Fruit fly (Drosophila melanogaster) whole organism: ENCODE results near the gene msl-2.

ENCODE experiments used
- CG8478 ChIP-seq: fragments of >200 bp; optimal IDR thresholded peaks from 2 replicates; lab custom pipeline; 2018; ENCODE audit warnings: inconsistent platforms
- Dll ChIP-seq: fragments of >200 bp; optimal IDR thresholded peaks from 2 replicates; lab custom pipeline; 2017
- EcR ChIP-seq, 2 experiments: fragments of >200 bp; optimal IDR thresholded peaks; 2 replicates each; lab custom pipeline; 2017; ENCODE audit warnings: missing biosample characterization in 2 of 2, missing genetic modification characterization in 2 of 2, missing genetic modification reagents in 2 of 2
- pan ChIP-seq: fragments of >200 bp; optimal IDR thresholded peaks from 2 replicates; lab custom pipeline; 2017
- psq ChIP-seq: fragments of >200 bp; optimal IDR thresholded peaks from 2 replicates; lab custom pipeline; 2017
- usp ChIP-seq: fragments of >200 bp; optimal IDR thresholded peaks from 2 replicates; lab custom pipeline; 2017; ENCODE audit warnings: missing biosample characterization, missing genetic modification characterization, mixed read lengths

Gene msl-2

DNA sequence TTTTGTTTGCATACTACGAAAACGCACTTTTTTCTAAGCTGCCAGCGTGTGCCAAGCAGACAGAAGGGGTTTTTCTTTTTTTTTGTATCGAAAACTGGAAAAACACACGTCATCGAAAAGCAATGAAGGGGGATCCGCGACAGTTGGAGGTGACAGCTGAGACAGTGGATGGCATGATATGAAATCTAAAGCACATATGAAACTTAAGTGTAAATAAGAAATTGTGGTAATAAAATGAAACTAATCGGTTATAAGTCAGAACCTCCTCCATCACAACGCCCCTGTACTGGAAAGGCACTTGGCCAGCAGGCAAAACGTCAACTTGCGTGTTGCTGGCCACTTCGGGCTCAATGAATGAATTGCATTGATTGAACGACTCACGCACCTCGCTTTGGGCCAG is 17.8 kb upstream of the msl-2 start:
- TF ChIP-seq Dll (lab: Kevin White, UChicago): no peak
- no peak for TF ChIP-seq pan (lab: Kevin White, UChicago)
- TF ChIP-seq CG8478 (lab: Kevin White, UChicago): no peak
- TF ChIP-seq usp (GFP tag; lab: Kevin White, UChicago): no peak
- TF ChIP-seq EcR (GFP tag; optimal IDR thresholded peaks at IDR 0.05; lab: Kevin White, UChicago): no peak
- TF ChIP-seq psq (lab: Kevin White, UChicago): no peak

DNA sequence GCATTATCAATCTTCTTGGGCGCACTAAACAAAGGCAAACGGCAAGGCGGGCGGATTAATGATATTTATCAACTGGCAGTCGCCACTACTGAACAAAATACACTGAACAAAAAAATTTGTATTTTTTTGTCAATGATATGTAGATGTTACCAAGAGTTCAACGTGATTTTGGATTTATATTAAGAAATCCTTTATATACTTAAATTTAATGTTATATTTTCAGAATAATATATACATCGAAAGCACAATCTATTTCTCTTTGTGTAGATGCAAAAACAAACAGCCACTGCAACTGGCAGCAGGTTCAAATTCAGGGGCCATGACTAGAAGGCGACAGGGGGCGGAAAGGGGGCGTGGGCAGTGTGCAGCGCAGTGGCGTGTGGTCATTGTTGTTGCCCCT is 16.8 kb upstream of the msl-2 start:
- TF ChIP-seq EcR (GFP tag; optimal IDR thresholded peaks at IDR 0.05; lab: Kevin White, UChicago): no peak
- no peak for TF ChIP-seq pan (lab: Kevin White, UChicago)
- TF ChIP-seq psq (lab: Kevin White, UChicago): no peak
- no peak for TF ChIP-seq CG8478 (lab: Kevin White, UChicago)
- no peak for TF ChIP-seq Dll (lab: Kevin White, UChicago)
- no peak for TF ChIP-seq usp (GFP tag; lab: Kevin White, UChicago)

DNA sequence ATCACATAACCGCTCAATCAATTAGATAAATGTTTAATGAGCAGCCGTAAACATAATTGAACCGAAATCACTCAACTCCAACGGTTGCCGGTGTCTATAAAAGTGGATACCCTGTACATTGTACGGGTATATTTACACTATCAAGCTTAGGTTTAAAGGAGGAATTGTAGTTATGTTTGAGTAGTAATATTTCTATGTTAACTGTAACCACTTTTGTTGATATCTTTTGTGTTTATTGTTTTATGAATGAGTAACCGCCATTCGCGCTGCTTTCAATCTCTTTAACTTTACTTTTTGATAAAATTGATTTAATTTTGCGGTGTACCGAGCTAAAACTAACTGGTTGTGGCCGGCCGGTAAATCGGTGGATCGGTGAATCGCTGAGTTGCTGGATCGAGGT is 16.1 kb upstream of the msl-2 start:
- TF ChIP-seq Dll (lab: Kevin White, UChicago) (no peak), CG8478 (lab: Kevin White, UChicago) (no peak), EcR (GFP tag; optimal IDR thresholded peaks at IDR 0.05; lab: Kevin White, UChicago) (no peak), pan (lab: Kevin White, UChicago) (no peak), usp (GFP tag; lab: Kevin White, UChicago) (no peak), psq (lab: Kevin White, UChicago) (no peak)

DNA sequence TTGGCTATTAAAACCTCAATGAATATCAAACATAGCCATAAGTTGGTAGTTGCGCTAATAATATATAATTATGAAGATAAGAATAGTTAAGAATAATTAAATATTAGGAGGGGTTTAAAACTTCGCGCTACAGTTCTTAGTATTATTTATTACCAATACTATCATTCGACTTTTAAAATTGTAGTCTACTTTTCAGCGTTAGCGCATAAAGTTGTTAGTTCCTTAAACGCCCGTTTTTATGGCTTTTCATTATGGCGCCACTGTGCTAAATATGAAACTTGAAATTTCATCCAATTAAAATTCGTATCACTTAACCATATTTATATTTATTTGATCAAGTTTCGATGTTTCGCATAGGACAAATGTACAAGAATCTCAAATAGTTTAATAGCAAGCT is 14.5 kb upstream of the msl-2 start:
- TF ChIP-seq usp (GFP tag; lab: Kevin White, UChicago): no peak
- TF ChIP-seq psq (lab: Kevin White, UChicago): no peak
- no peak for TF ChIP-seq EcR (GFP tag; optimal IDR thresholded peaks at IDR 0.05; lab: Kevin White, UChicago)
- TF ChIP-seq Dll (lab: Kevin White, UChicago): no peak
- TF ChIP-seq CG8478 (lab: Kevin White, UChicago): no peak

DNA sequence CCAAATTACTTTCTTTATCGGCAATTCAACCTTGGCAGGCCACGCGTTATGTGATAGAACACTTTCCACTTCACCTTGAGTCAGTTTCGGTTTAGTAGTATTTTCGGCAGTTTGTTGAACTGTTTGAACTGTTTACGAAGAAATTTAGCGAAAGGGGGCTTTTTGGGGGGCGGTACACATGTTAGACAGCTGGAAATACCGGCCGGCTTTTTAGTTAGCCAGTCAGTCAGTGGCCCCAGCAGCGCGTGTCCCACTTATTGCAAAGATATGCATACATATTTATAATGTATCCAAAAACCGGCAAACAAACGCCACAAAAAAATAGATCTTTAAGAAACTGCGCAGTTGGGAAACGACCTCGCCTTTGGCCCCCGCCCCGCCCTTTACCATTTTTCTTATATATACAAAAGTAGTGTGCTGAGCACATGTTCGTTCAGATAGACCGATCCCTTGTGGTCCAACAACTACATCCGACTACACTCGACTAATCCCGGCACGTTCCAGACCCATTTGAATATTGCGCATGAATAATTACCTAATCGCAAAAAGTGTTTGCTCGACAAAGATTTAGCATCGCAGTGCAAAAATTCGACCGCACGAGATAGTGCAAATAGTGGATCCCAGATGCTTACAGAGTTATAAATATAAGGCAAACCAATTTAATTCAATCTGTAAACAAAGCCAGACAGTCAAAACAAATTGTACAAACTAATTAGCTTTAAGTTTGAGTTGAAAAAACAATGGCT is 14.0 kb upstream of the msl-2 start:
- TF ChIP-seq psq (lab: Kevin White, UChicago) (no peak), CG8478 (lab: Kevin White, UChicago) (no peak), Dll (lab: Kevin White, UChicago) (no peak), usp (GFP tag; lab: Kevin White, UChicago) (no peak), EcR (GFP tag; optimal IDR thresholded peaks at IDR 0.05; lab: Kevin White, UChicago) (no peak), pan (lab: Kevin White, UChicago) (no peak)

DNA sequence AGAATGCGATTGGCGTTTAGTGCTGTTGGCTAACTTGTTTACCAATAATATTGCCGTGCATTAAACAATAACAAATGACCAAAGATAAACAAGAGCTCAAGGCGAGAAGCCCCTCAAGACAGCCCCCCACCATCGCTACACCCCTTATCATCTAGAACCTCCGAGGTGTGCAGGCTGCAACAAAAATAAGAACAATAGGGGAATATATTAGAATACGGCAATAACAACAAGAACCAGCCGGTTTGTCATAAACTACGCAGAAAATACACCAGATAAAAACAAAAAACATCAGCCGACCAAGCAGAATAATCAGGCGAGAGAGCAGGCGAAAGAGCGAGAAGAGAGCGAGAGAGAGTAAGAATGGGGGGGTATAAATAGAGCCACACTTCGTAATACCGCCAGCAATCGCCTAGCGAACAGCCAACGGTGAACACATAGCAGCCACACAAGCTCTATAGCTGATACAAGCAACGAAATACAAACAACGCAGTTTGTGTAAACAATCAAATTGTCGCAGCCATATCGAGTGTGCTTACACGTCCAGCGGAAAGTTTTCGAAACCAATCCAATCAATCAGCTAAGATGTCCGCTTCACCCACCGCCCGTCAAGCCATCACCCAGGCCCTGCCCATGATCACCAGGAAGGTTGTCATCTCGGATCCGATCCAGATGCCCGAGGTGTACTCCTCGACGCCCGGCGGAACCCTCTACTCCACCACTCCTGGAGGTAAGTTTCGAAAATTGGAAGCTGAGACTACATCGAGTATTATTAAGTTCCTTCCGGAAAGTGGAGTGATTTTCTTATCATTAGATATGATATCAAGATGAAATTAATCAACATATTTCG is 12.3 kb upstream of the msl-2 start, which contains the start of gene Thor:
Gene Thor, plus strand, starts transcription at position 401 of the 847 bp plus-strand sequence.
- peak; percentile 75 for TF ChIP-seq Dll (lab: Kevin White, UChicago)
- TF ChIP-seq psq (lab: Kevin White, UChicago): no peak

DNA sequence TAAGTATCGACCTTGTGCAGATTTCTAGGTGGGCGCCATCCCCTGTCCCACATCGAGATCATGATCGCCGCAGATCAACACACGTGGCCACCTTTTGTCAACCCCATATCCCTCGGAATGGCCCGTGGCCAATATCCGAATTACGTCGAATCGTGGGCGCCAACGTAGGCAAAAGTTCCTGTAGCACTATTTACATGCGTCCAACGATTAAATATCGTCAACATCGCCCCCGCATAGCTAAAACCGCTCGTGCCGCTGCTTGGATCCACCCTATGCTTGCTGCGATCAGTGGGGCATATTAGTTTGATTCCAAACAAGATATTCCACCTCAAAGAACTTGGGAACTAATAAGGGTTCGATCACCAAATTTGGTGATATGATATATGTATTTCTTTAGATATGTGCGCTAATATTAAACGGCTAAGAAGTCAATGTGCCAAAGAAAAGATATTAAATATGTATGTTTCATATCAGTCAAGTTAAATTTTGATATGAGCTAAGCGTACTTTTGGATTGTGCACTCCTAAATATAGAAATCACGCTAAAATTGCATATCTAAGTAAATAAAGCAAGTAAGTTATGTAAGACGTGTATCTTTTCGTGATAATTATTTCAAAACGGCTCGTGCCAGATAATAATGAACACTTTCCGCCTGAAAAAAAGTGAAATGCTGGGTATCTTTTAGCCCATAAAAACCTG is 11.3 kb upstream of the msl-2 start:
- TF ChIP-seq usp (GFP tag; lab: Kevin White, UChicago) (no peak), pan (lab: Kevin White, UChicago) (peak; percentile 85)

DNA sequence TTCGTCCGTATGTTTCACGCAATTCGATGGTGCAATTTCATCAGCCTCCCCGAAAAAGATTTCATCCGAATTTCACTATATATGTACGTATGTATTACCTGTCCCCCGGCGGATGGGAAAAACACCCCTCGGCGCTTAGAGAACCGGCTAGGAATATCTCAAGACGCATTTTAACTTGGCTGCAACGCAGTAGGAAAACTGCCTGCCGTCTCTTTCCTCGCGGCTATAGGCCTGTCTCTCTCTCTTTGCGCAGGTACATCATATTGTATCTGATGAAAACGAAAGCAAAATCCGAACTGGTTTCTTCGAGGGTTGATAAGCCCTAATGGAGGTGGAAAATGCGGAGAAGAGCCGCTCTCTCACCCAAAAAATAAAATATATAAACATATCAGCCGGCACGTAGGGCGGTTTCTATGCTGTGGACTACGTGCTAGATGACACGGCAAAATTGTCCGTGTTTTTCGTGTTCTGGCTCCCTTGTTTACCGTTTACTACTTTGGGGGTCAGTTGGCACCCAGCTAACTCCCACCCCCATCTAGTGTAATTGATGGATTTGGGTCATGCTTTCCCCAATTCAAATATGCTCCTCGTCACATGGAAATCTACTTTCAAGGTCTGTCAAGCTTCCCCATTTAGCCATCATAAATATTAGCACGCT is 10.6 kb upstream of the msl-2 start:
- TF ChIP-seq CG8478 (lab: Kevin White, UChicago) (no peak), Dll (lab: Kevin White, UChicago) (no peak), pan (lab: Kevin White, UChicago) (no peak)

DNA sequence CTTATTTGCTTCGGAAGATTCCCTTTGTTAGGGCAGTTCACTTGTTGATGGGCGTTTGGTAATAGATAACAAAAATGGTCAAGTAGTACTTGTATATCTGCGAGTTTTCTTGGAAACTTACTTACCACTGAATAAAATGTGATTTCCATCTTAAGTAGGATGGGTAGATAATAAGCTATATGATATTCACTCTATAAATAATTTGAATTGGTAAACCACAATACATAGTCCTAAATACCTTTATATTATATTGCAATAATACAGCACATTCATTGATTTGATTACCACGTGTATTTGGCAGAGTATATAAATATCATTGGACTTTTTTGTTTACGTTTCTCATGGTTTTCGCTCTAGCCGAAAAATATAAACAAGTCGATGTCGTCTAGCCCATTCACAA is 10.0 kb upstream of the msl-2 start:
- TF ChIP-seq CG8478 (lab: Kevin White, UChicago) (no peak), EcR (GFP tag; optimal IDR thresholded peaks at IDR 0.05; lab: Kevin White, UChicago) (no peak), Dll (lab: Kevin White, UChicago) (no peak), psq (lab: Kevin White, UChicago) (no peak), pan (lab: Kevin White, UChicago) (no peak), usp (GFP tag; lab: Kevin White, UChicago) (no peak)

DNA sequence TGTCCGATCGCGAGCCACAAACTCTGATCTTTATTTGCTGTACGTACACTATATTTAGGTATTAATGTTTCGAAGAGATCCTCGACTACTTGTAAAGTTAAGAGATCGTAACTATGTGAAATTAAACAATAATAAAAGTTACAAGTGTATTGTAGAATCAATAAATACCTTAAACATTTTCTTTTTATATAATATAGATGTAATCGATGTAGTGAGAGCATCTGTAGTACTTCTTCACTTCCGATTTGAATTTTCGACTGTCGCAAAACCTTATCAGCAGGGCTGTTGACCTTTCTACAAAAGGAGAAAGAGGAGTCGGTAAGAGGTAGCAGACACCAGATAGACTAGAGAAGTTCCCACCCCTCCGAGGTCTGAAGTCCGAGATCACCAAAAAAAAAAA is 9.3 kb upstream of the msl-2 start:
- TF ChIP-seq usp (GFP tag; lab: Kevin White, UChicago) (no peak), CG8478 (lab: Kevin White, UChicago) (no peak), pan (lab: Kevin White, UChicago) (no peak), Dll (lab: Kevin White, UChicago) (no peak), psq (lab: Kevin White, UChicago) (no peak), EcR (GFP tag; optimal IDR thresholded peaks at IDR 0.05; lab: Kevin White, UChicago) (no peak)

DNA sequence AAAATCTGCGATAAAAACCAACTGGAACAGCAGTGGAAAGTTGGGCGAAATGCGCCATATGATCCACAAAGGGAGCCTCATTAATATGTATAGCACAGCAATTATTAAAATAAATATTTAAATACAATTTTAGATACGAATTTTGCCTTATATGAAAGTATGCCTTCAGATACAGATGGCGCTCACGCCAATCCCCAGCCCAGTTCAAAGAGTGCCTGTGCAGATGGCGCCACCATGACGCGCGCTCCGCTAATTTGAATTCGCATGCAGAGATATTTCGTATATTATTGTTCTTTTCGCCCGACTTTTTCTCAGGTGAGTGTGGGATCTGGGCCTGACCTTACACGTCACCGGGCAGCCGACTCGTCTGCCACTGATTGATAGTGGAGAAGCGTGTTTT is 6.3 kb upstream of the msl-2 start, which contains the start of gene Pgant4:
Gene Pgant4, plus strand, starts transcription at position 362 of the 400 bp plus-strand sequence.
- no peak for TF ChIP-seq EcR (GFP tag; optimal IDR thresholded peaks at IDR 0.05; lab: Kevin White, UChicago)
- no peak for TF ChIP-seq CG8478 (lab: Kevin White, UChicago)
- no peak for TF ChIP-seq usp (GFP tag; lab: Kevin White, UChicago)
- TF ChIP-seq pan (lab: Kevin White, UChicago): no peak
- TF ChIP-seq Dll (lab: Kevin White, UChicago): no peak
- no peak for TF ChIP-seq psq (lab: Kevin White, UChicago)
